Fruit fly (Drosophila melanogaster) whole organism, wandering third instar larva: ENCODE data around the gene Ask1.

Source experiments
- CrebA ChIP-seq: fragments of 200-800 bp; sonication (Bioruptor generic); optimal IDR thresholded peaks from 2 replicates; lab custom pipeline; 2016; ENCODE audit warnings: missing biosample characterization, mild to moderate bottlenecking, missing genetic modification characterization, borderline replicate concordance
- Jra ChIP-seq: sonication (Bioruptor generic); optimal IDR thresholded peaks from 2 replicates; lab custom pipeline; 2016; ENCODE audit warnings: missing biosample characterization, missing genetic modification characterization
- brk ChIP-seq: fragments of 200-800 bp; sonication (Bioruptor generic); optimal IDR thresholded peaks from 2 replicates; lab custom pipeline; 2016; ENCODE audit warnings: missing biosample characterization, mild to moderate bottlenecking, missing genetic modification characterization
- dmrt93B ChIP-seq: fragments of 200-800 bp; sonication (Bioruptor generic); optimal IDR thresholded peaks from 2 replicates; lab custom pipeline; 2018; ENCODE audit warnings: missing biosample characterization, mild to moderate bottlenecking, missing genetic modification characterization
- dsf ChIP-seq: sonication (Bioruptor generic); optimal IDR thresholded peaks from 2 replicates; lab custom pipeline; 2016; ENCODE audit warnings: missing biosample characterization, missing genetic modification characterization, borderline replicate concordance
- psq ChIP-seq: fragments of 200-800 bp; sonication (Bioruptor generic); optimal IDR thresholded peaks from 3 replicates; lab custom pipeline; 2017; ENCODE audit warnings: missing biosample characterization, mild to moderate bottlenecking, missing genetic modification characterization, moderate library complexity

- TF ChIP-seq dsf (GFP tag; lab: Kevin White, UChicago) (no peak), psq (GFP tag; lab: Kevin White, UChicago) (no peak), brk (GFP tag; lab: Kevin White, UChicago) (no peak), Jra (no peak), dmrt93B (no peak), CrebA (no peak)
Observed at dm6 chr3R:19840545-19840944, 39.0 kb upstream of the Ask1 start, which contains the start of gene CG31459.
